Worm (Caenorhabditis elegans) whole organism, young adult: ENCODE measurements around the gene Y69H2.3.
A peak's percentile ranks its signal among the peaks of the same experiment; 100 is the strongest.

Experiments
- B0019.2 ChIP-seq: fragments of 200-800 bp; sonication (Bioruptor generic); conservative IDR thresholded peaks from 2 replicates; pipeline ENCODE4 v1.3.6; 2022; ENCODE audit warnings: missing genetic modification reagents, missing genetic modification characterization, missing compliant biosample characterization
- B0035.1 ChIP-seq: sonication (generic microtip); optimal IDR thresholded peaks from 2 replicates; lab custom pipeline; 2016; ENCODE audit warnings: missing genetic modification characterization, mild to moderate bottlenecking, missing compliant biosample characterization, missing genotype, missing genetic modification reagents
- C06A6.2 ChIP-seq: fragments of 200-800 bp; sonication (Bioruptor generic); conservative IDR thresholded peaks from 2 replicates; pipeline ENCODE4 v1.3.6; 2022; ENCODE audit warnings: missing genetic modification characterization, missing compliant biosample characterization
- F23B12.7 ChIP-seq: sonication (generic microtip); optimal IDR thresholded peaks from 2 replicates; lab custom pipeline; 2017; ENCODE audit warnings: missing genetic modification characterization, mild to moderate bottlenecking, missing compliant biosample characterization, antibody characterized with exemption, moderate library complexity; ENCODE audit not compliant: insufficient read depth
- F55B11.4 ChIP-seq: sonication (generic microtip); optimal IDR thresholded peaks from 2 replicates; lab custom pipeline; 2016; ENCODE audit warnings: missing compliant biosample characterization, missing genetic modification characterization, borderline replicate concordance; ENCODE audit not compliant: insufficient read depth
- Y53F4B.3 ChIP-seq: fragments of 200-800 bp; sonication (Bioruptor generic); IDR thresholded peaks from 2 replicates; pipeline ENCODE4 v1.3.6; 2022; ENCODE audit warnings: missing genetic modification reagents, missing genetic modification characterization, missing compliant biosample characterization
- Y53G8AR.9 ChIP-seq: fragments of 200-800 bp; sonication (Bioruptor generic); conservative IDR thresholded peaks from 2 replicates; pipeline ENCODE4 v1.3.6; 2022; ENCODE audit warnings: missing genetic modification reagents, missing genetic modification characterization, missing compliant biosample characterization
- ama-1 ChIP-seq, 3 experiments: fragments of 150-350 bp in 1 of 3; sonication (generic microtip) in 2 of 3; optimal IDR thresholded peaks; 2 replicates each; lab custom pipeline; 2014 to 2018; ENCODE audit warnings: missing biosample characterization in 2 of 3, missing genetic modification characterization in 2 of 3, missing genetic modification reagents in 2 of 3
- atf-7 ChIP-seq: sonication (generic microtip); optimal IDR thresholded peaks from 2 replicates; lab custom pipeline; 2017; ENCODE audit warnings: mild to moderate bottlenecking, missing genetic modification characterization, missing compliant biosample characterization
- athp-1 ChIP-seq: sonication (generic microtip); optimal IDR thresholded peaks from 2 replicates; lab custom pipeline; 2017; ENCODE audit warnings: mild to moderate bottlenecking, missing genetic modification characterization, missing compliant biosample characterization
- attf-5 ChIP-seq: fragments of 200-800 bp; sonication (Bioruptor generic); optimal IDR thresholded peaks from 2 replicates; lab custom pipeline; 2018; ENCODE audit warnings: mild to moderate bottlenecking, missing genetic modification characterization, missing compliant biosample characterization
- bed-1 ChIP-seq: fragments of 200-800 bp; sonication (Bioruptor generic); IDR thresholded peaks from 2 replicates; pipeline ENCODE4 v1.3.6; 2022; ENCODE audit warnings: missing genetic modification reagents, missing genetic modification characterization, missing compliant biosample characterization
- cebp-2 ChIP-seq: fragments of 200-800 bp; sonication (Bioruptor generic); IDR thresholded peaks from 2 replicates; pipeline ENCODE4 v1.3.6; 2022; ENCODE audit warnings: missing genetic modification characterization, missing compliant biosample characterization
- ceh-27 ChIP-seq: fragments of 200-800 bp; sonication (Bioruptor generic); optimal IDR thresholded peaks from 2 replicates; lab custom pipeline; 2018; ENCODE audit warnings: mild to moderate bottlenecking, missing genetic modification characterization, moderate library complexity, missing compliant biosample characterization
- ceh-79 ChIP-seq: sonication (generic microtip); optimal IDR thresholded peaks from 2 replicates; lab custom pipeline; 2017; ENCODE audit warnings: mild to moderate bottlenecking, missing genetic modification characterization, missing compliant biosample characterization
- die-1 ChIP-seq: sonication (generic microtip); optimal IDR thresholded peaks from 2 replicates; lab custom pipeline; 2016; ENCODE audit warnings: missing genotype, mild to moderate bottlenecking, missing genetic modification characterization, missing compliant biosample characterization
- dpl-1 ChIP-seq: fragments of 150-350 bp; optimal IDR thresholded peaks from 2 replicates; lab custom pipeline; 2014; ENCODE audit warnings: missing biosample characterization, missing genetic modification reagents, missing genetic modification characterization
- egl-18 ChIP-seq: fragments of 200-800 bp; sonication (Bioruptor generic); IDR thresholded peaks from 2 replicates; pipeline ENCODE4 v1.3.6; 2022; ENCODE audit warnings: missing genetic modification reagents, missing genetic modification characterization, missing compliant biosample characterization
- ekl-4 ChIP-seq: fragments of 200-800 bp; sonication (Bioruptor generic); IDR thresholded peaks from 2 replicates; pipeline ENCODE4 v1.3.6; 2022; ENCODE audit warnings: missing genetic modification reagents, missing genetic modification characterization, missing compliant biosample characterization
- ets-4 ChIP-seq: fragments of 200-800 bp; sonication (Bioruptor generic); optimal IDR thresholded peaks from 2 replicates; lab custom pipeline; 2018; ENCODE audit warnings: mild to moderate bottlenecking, missing genetic modification characterization, missing compliant biosample characterization
- hmg-1.2 ChIP-seq: fragments of 200-800 bp; sonication (Bioruptor generic); IDR thresholded peaks from 2 replicates; pipeline ENCODE4 v1.3.6; 2022; ENCODE audit warnings: missing genetic modification reagents, missing genetic modification characterization, missing compliant biosample characterization
- lag-1 ChIP-seq: fragments of 200-800 bp; sonication (Bioruptor generic); IDR thresholded peaks from 2 replicates; pipeline ENCODE4 v1.3.6; 2022; ENCODE audit warnings: missing genetic modification reagents, missing genetic modification characterization, missing compliant biosample characterization
- let-607 ChIP-seq, 2 experiments: fragments of 200-800 bp in 1 of 2; sonication (Bioruptor generic) in 1 of 2; sonication (generic microtip) in 1 of 2; optimal IDR thresholded peaks; 2 replicates each; lab custom pipeline; 2016 to 2018; ENCODE audit warnings: mild to moderate bottlenecking in 2 of 2, missing compliant biosample characterization in 2 of 2, missing genetic modification characterization in 2 of 2, moderate library complexity in 2 of 2, missing genotype in 1 of 2
- lin-26 ChIP-seq: fragments of 200-800 bp; sonication (Bioruptor generic); IDR thresholded peaks from 2 replicates; pipeline ENCODE4 v1.3.6; 2022; ENCODE audit warnings: missing genetic modification reagents, missing genetic modification characterization, missing compliant biosample characterization
- lin-35 ChIP-seq, 3 experiments: fragments of 150-350 bp in 2 of 3; sonication (generic microtip) in 1 of 3; optimal IDR thresholded peaks; 2 replicates each; lab custom pipeline; 2014 to 2018; ENCODE audit warnings: missing biosample characterization in 3 of 3, missing genetic modification characterization in 3 of 3, missing genetic modification reagents in 3 of 3
- lin-40 ChIP-seq: sonication (generic microtip); optimal IDR thresholded peaks from 2 replicates; lab custom pipeline; 2016; ENCODE audit warnings: missing genetic modification characterization, mild to moderate bottlenecking, missing compliant biosample characterization, missing genotype, missing genetic modification reagents
- lsl-1 ChIP-seq: fragments of 200-800 bp; sonication (Bioruptor generic); optimal IDR thresholded peaks from 2 replicates; lab custom pipeline; 2018; ENCODE audit warnings: mild to moderate bottlenecking, missing genetic modification characterization, moderate library complexity, missing compliant biosample characterization
- madf-10 ChIP-seq: sonication (generic microtip); optimal IDR thresholded peaks from 2 replicates; lab custom pipeline; 2016; ENCODE audit warnings: mild to moderate bottlenecking, missing genetic modification characterization, missing compliant biosample characterization
- madf-3 ChIP-seq: fragments of 200-800 bp; sonication (Bioruptor generic); IDR thresholded peaks from 2 replicates; pipeline ENCODE4 v1.3.6; 2022; ENCODE audit warnings: missing genetic modification reagents, missing genetic modification characterization, missing compliant biosample characterization
- mes-4 ChIP-seq: sonication (generic microtip); optimal IDR thresholded peaks from 2 replicates; lab custom pipeline; 2016; ENCODE audit warnings: missing genotype, missing genetic modification characterization, missing compliant biosample characterization
- nfya-1 ChIP-seq: sonication (generic microtip); optimal IDR thresholded peaks from 2 replicates; lab custom pipeline; 2017; ENCODE audit warnings: antibody characterized with exemption, missing compliant biosample characterization, missing genetic modification characterization, borderline replicate concordance; ENCODE audit not compliant: insufficient read depth
- nhr-179 ChIP-seq: sonication (generic microtip); optimal IDR thresholded peaks from 2 replicates; lab custom pipeline; 2016; ENCODE audit warnings: mild to moderate bottlenecking, missing genetic modification characterization, missing compliant biosample characterization
- nhr-27 ChIP-seq: fragments of 200-800 bp; sonication (Bioruptor generic); optimal IDR thresholded peaks from 2 replicates; lab custom pipeline; 2018; ENCODE audit warnings: mild to moderate bottlenecking, missing genetic modification characterization, moderate library complexity, missing compliant biosample characterization
- nhr-80 ChIP-seq: sonication (generic microtip); optimal IDR thresholded peaks from 2 replicates; lab custom pipeline; 2016; ENCODE audit warnings: missing genetic modification characterization, missing compliant biosample characterization
- pbrm-1 ChIP-seq: fragments of 200-800 bp; sonication (Bioruptor generic); IDR thresholded peaks from 2 replicates; pipeline ENCODE4 v1.3.6; 2022; ENCODE audit warnings: missing genetic modification reagents, missing genetic modification characterization, missing compliant biosample characterization
- pha-4 ChIP-seq: fragments of 150-350 bp; sonication (generic microtip); optimal IDR thresholded peaks from 2 replicates; lab custom pipeline; 2014; ENCODE audit warnings: missing biosample characterization, missing genetic modification reagents, missing genetic modification characterization
- repo-1 ChIP-seq: sonication (generic microtip); optimal IDR thresholded peaks from 2 replicates; lab custom pipeline; 2017; ENCODE audit warnings: mild to moderate bottlenecking, missing genetic modification characterization, missing compliant biosample characterization
- rpc-1 ChIP-seq, 2 experiments: fragments of 150-350 bp in 1 of 2; sonication (generic microtip) in 1 of 2; optimal IDR thresholded peaks; 2 replicates each; lab custom pipeline; 2014 to 2018; ENCODE audit warnings: missing biosample characterization in 1 of 2, missing genetic modification characterization in 1 of 2, missing genetic modification reagents in 1 of 2, missing genotype in 1 of 2
- snpc-3.4 ChIP-seq: sonication (generic microtip); optimal IDR thresholded peaks from 2 replicates; lab custom pipeline; 2017; ENCODE audit warnings: missing genetic modification characterization, mild to moderate bottlenecking, missing compliant biosample characterization, antibody characterized with exemption, moderate library complexity, missing genotype, missing genetic modification reagents
- snpc-4 ChIP-seq, 5 experiments: fragments of 150-350 bp in 1 of 5; sonication (generic microtip) in 4 of 5; optimal IDR thresholded peaks; 2 replicates each; lab custom pipeline; 2014 to 2018; ENCODE audit warnings: missing genetic modification characterization in 5 of 5, missing biosample characterization in 3 of 5, antibody characterized with exemption in 2 of 5, mild to moderate bottlenecking in 2 of 5, missing compliant biosample characterization in 2 of 5, missing genotype in 2 of 5, moderate library complexity in 2 of 5, missing genetic modification reagents in 1 of 5
- sptf-2 ChIP-seq: fragments of 200-800 bp; sonication (Bioruptor generic); optimal IDR thresholded peaks from 2 replicates; lab custom pipeline; 2018; ENCODE audit warnings: mild to moderate bottlenecking, missing genetic modification characterization, missing compliant biosample characterization
- tbx-9 ChIP-seq: sonication (generic microtip); optimal IDR thresholded peaks from 2 replicates; lab custom pipeline; 2016; ENCODE audit warnings: borderline replicate concordance, missing genetic modification characterization, inconsistent platforms, missing compliant biosample characterization
- unc-130 ChIP-seq: sonication (generic microtip); optimal IDR thresholded peaks from 2 replicates; lab custom pipeline; 2016; ENCODE audit warnings: missing genetic modification reagents, missing genetic modification characterization, missing compliant biosample characterization
- zfh-2 ChIP-seq: fragments of 200-800 bp; sonication (Bioruptor generic); conservative IDR thresholded peaks from 2 replicates; pipeline ENCODE4 v1.3.6; 2022; ENCODE audit warnings: missing genetic modification reagents, missing genetic modification characterization, missing compliant biosample characterization
- zim-3 ChIP-seq: sonication (generic microtip); optimal IDR thresholded peaks from 2 replicates; lab custom pipeline; 2017; ENCODE audit warnings: mild to moderate bottlenecking, missing genetic modification characterization, moderate library complexity, missing compliant biosample characterization
- ztf-3 ChIP-seq: fragments of 200-800 bp; sonication (Bioruptor generic); optimal IDR thresholded peaks from 2 replicates; lab custom pipeline; 2018; ENCODE audit warnings: mild to moderate bottlenecking, missing genetic modification characterization, missing compliant biosample characterization

The Y69H2.3 gene

DNA sequence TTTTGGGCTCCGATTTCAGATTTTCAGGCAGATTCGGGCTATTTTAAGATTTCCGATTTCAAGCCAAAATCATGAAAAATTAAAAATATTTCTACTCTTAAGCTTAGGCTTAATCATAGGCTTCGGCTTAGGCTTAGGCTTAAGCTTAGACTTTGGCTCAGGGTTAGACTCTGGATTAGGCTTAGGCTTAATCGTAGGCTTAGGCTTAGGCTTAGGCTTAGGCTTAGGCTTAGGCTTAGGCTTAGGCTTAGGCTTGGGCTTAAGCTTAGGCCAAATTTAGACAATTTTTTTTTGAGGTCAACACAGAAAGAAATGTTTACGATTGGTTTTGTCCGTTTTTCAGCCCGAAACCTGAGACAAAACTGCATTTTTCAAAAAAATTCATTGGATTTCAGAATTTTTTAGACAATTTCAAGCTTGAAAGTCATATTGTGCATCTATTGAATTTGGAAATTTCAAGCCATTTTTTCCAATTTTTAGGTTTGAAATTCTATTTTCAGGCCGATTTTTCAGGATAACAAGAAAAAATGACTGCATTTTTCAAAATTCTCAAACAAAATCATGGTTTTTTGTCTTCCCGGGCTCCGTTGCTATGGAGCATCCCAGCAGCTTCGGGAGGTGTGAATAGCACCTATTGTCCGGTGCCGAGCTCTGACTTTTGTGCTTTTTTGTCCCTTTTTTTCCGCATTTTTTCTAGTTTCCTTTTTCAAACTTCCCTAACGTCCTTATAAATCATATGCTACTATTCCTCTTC, 24.1 kb downstream of the Y69H2.3 start, which contains the start of gene egas-1:
TSS of gene egas-1 (plus strand) at position 704 of the 754 bp plus-strand sequence.
- no peak for TF ChIP-seq atf-7 (tag; lab: Kevin White, UChicago)
- no peak for TF ChIP-seq pbrm-1 (GFP tag; lab: Robert Waterston, UW)
- no peak for TF ChIP-seq unc-130 (GFP tag; lab: Kevin White, UChicago)
- TF ChIP-seq madf-3, result no peak
- TF ChIP-seq ceh-27 (GFP tag; lab: Kevin White, UChicago), result no peak
- no peak for TF ChIP-seq B0019.2 (GFP tag; lab: Robert Waterston, UW)
- no peak for TF ChIP-seq mes-4 (tag; lab: Kevin White, UChicago)
- TF ChIP-seq rpc-1 (optimal IDR thresholded peaks at IDR 0.05; lab: Kevin White, UChicago), result no peak
- TF ChIP-seq rpc-1 (tag; optimal IDR thresholded peaks at IDR 0.05; lab: Kevin White, UChicago), result no peak
- no peak for TF ChIP-seq ekl-4
- no peak for TF ChIP-seq sptf-2 (GFP tag; lab: Kevin White, UChicago)
- no peak for TF ChIP-seq ets-4 (GFP tag; lab: Kevin White, UChicago)
- TF ChIP-seq die-1 (tag; lab: Kevin White, UChicago), result no peak
- no peak for TF ChIP-seq attf-5 (GFP tag; lab: Kevin White, UChicago)
- TF ChIP-seq let-607 (tag; optimal IDR thresholded peaks at IDR 0.05; lab: Kevin White, UChicago), result no peak
- TF ChIP-seq nhr-179 (tag; lab: Kevin White, UChicago), result no peak
- TF ChIP-seq lag-1, result no peak
- no peak for TF ChIP-seq madf-10 (tag; lab: Kevin White, UChicago)
- peak; percentile 88 for TF ChIP-seq lin-26 (GFP tag; lab: Robert Waterston, UW)
- TF ChIP-seq lin-35 (GFP tag; optimal IDR thresholded peaks at IDR 0.05; lab: Kevin White, UChicago), result no peak
- no peak for TF ChIP-seq athp-1
- peak; percentile 95 for TF ChIP-seq bed-1 (GFP tag; lab: Robert Waterston, UW)
- peak; percentile 42 for TF ChIP-seq lin-40 (tag; lab: Kevin White, UChicago)
- TF ChIP-seq snpc-4 (GFP tag; optimal IDR thresholded peaks at IDR 0.05; lab: Kevin White, UChicago), result no peak
- TF ChIP-seq snpc-4 (tag; optimal IDR thresholded peaks at IDR 0.05; lab: Kevin White, UChicago), result no peak
- no peak for TF ChIP-seq zfh-2 (GFP tag; lab: Robert Waterston, UW)
- no peak for TF ChIP-seq F55B11.4 (tag; lab: Kevin White, UChicago)
- TF ChIP-seq lsl-1 (GFP tag; lab: Kevin White, UChicago), result no peak
- TF ChIP-seq hmg-1.2, result no peak
- no peak for TF ChIP-seq egl-18
- no peak for TF ChIP-seq tbx-9 (tag; lab: Kevin White, UChicago)
- TF ChIP-seq ztf-3, result no peak
- no peak for TF ChIP-seq ceh-79 (tag; lab: Kevin White, UChicago)
- no peak for TF ChIP-seq nfya-1 (tag; lab: Kevin White, UChicago)
- TF ChIP-seq C06A6.2, result no peak
- no peak for TF ChIP-seq F23B12.7 (tag; lab: Kevin White, UChicago)
- peak; percentile 36 for TF ChIP-seq repo-1 (tag; lab: Kevin White, UChicago)
- TF ChIP-seq snpc-3.4, result no peak
- no peak for TF ChIP-seq zim-3 (tag; lab: Kevin White, UChicago)
- no peak for TF ChIP-seq cebp-2 (GFP tag; lab: Robert Waterston, UW)
- TF ChIP-seq ama-1 (optimal IDR thresholded peaks at IDR 0.05; lab: Kevin White, UChicago), result peak; percentile 67
- TF ChIP-seq ama-1 (GFP tag; optimal IDR thresholded peaks at IDR 0.05; lab: Kevin White, UChicago), result peak in 1 of 2 experiments; percentile 13
- TF ChIP-seq pha-4 (tag; lab: Kevin White, UChicago), result no peak
- peak; percentile 59 for TF ChIP-seq nhr-27 (tag; lab: Kevin White, UChicago)
- TF ChIP-seq B0035.1, result no peak
- TF ChIP-seq Y53G8AR.9 (GFP tag; lab: Robert Waterston, UW), result no peak
- no peak for TF ChIP-seq Y53F4B.3
- no peak for TF ChIP-seq nhr-80
- TF ChIP-seq dpl-1, result no peak
